Fruit fly (Drosophila melanogaster) whole organism, adult: ENCODE results near the gene CecA1.

Experiments
- CG11617 ChIP-seq: fragments of 200-800 bp; sonication (Bioruptor generic); optimal IDR thresholded peaks from 2 replicates; lab custom pipeline; 2017; ENCODE audit warnings: mild to moderate bottlenecking, missing biosample characterization, missing genetic modification reagents, missing genetic modification characterization
- CG14711 ChIP-seq: fragments of 200-800 bp; sonication (Bioruptor generic); optimal IDR thresholded peaks from 2 replicates; lab custom pipeline; 2018; ENCODE audit warnings: missing biosample characterization, mild to moderate bottlenecking, missing genetic modification characterization, moderate library complexity
- CG7045 ChIP-seq: fragments of 200-800 bp; sonication (Bioruptor generic); optimal IDR thresholded peaks from 2 replicates; lab custom pipeline; 2017; ENCODE audit warnings: missing biosample characterization, mild to moderate bottlenecking, missing genetic modification characterization
- CG7101 ChIP-seq: fragments of 200-800 bp; sonication (Bioruptor generic); optimal IDR thresholded peaks from 2 replicates; lab custom pipeline; 2018; ENCODE audit warnings: missing biosample characterization, mild to moderate bottlenecking, missing genetic modification characterization, moderate library complexity
- Clk ChIP-seq: fragments of 200-800 bp; sonication (Bioruptor generic); optimal IDR thresholded peaks from 2 replicates; lab custom pipeline; 2017; ENCODE audit warnings: missing biosample characterization, missing genetic modification characterization
- cic ChIP-seq: fragments of 200-800 bp; sonication (Bioruptor generic); optimal IDR thresholded peaks from 2 replicates; lab custom pipeline; 2017; ENCODE audit warnings: missing biosample characterization, mild to moderate bottlenecking, missing genetic modification characterization, moderate library complexity
- cnc ChIP-seq, 2 experiments: fragments of >200 bp; optimal IDR thresholded peaks; 2 replicates each; lab custom pipeline; 2017

dm6 chr3R:30258991-30259351, 48.3 kb downstream of the CecA1 start:
- no peak for TF ChIP-seq cnc (optimal IDR thresholded peaks at IDR 0.05; lab: Kevin White, UChicago)
- TF ChIP-seq Clk (GFP tag; lab: Kevin White, UChicago), result no peak
- TF ChIP-seq cic (GFP tag; lab: Kevin White, UChicago), result no peak
- no peak for TF ChIP-seq CG7045 (GFP tag; lab: Kevin White, UChicago)
- TF ChIP-seq CG7101 (tag; lab: Kevin White, UChicago), result no peak
- no peak for TF ChIP-seq CG11617
- no peak for TF ChIP-seq CG14711 (tag; lab: Kevin White, UChicago)
